Fruit fly (Drosophila melanogaster) whole organism: ENCODE results near the gene hng2.

Source experiments
- CG8478 ChIP-seq: fragments of >200 bp; optimal IDR thresholded peaks from 2 replicates; lab custom pipeline; 2018; ENCODE audit warnings: inconsistent platforms
- Dll ChIP-seq: fragments of >200 bp; optimal IDR thresholded peaks from 2 replicates; lab custom pipeline; 2017
- usp ChIP-seq: fragments of >200 bp; optimal IDR thresholded peaks from 2 replicates; lab custom pipeline; 2017; ENCODE audit warnings: missing biosample characterization, missing genetic modification characterization, mixed read lengths

DNA sequence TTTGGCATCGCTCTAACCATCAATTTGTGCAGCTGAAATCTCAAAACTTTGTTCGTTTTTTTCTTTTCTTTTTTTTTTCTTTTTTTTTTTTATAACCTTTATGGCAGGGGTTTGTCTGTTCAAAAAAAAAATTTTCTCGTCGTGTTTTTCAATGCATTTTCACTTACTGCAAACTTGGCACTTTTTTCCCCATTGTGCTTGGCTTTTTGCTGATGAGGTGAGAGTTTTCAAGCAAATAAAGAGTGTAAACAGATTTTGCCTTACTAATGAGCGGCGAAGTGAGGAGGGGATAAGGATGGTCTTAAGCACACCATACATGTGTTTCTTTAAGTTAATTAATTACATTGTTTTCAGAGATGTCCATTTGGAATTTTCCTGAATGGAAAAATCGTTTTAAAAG is 50.1 kb downstream of the hng2 start:
- TF ChIP-seq usp (GFP tag; lab: Kevin White, UChicago), result no peak
- TF ChIP-seq Dll (lab: Kevin White, UChicago), result no peak
- TF ChIP-seq CG8478, result no peak
